Fruit fly (Drosophila melanogaster): Measurements from ENCODE around the gene Ccn.

DNA sequence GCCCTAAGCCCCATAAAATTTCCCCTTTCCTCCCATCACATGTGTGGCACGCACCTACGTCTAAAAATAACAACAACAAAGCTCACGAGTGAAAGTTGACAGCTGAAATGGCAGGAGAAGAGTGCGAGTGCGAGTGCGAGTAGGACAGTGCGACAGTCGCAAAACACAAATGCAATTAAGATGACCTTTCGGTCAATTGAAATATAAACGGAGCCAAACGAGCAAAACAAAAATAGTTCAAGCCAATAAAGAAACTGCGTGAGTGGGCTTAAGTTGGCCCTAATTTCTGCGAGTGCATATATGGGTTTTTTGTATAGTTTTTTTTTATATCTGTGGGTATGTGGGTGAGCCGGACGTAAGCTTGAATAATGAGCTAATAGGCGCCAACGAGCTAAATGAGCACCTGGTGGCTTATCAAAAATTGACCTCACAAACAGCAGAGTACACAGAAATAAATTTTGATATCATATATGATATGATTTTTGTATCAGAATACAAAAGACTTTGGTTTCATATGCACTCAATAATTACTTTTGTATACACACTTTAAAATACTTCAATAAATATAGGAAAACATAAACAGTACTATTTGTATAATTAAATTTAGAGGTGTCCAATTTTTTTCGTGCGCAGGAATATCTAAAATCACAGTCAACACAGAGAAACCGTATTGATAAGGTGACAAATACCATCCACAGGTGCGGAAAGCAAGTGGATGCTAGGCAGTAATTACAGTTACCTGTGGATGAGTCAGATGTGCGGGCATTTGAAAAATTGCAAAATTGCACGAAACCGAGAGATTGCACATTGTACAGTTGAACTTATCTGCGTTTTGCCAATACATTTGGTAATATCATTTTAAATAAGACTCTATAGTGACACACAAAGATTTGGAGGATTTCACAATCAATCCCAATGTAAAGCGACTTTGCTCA, 37.8 kb upstream of the Ccn start:
- TF ChIP-seq CTCF (optimal IDR thresholded peaks at IDR 0.05) (no peak), CG8478 (optimal IDR thresholded peaks at IDR 0.05) (no peak)

Data from S2 (cell line).